Worm (Caenorhabditis elegans) whole organism, L2 larva: ENCODE data around the gene sptl-1.

Experiments used
- C34F6.9 ChIP-seq: fragments of 150-350 bp; optimal IDR thresholded peaks from 2 replicates; lab custom pipeline; 2014; ENCODE audit warnings: missing biosample characterization, missing genetic modification characterization
- F13H6.1 ChIP-seq: sonication (generic microtip); optimal IDR thresholded peaks from 2 replicates; lab custom pipeline; 2016; ENCODE audit warnings: missing genetic modification characterization, missing compliant biosample characterization
- R02D3.7 ChIP-seq: fragments of 150-350 bp; optimal IDR thresholded peaks from 2 replicates; lab custom pipeline; 2014; ENCODE audit warnings: missing biosample characterization, missing genetic modification characterization
- Y55F3AM.14 ChIP-seq: fragments of 200-800 bp; sonication (Bioruptor generic); optimal IDR thresholded peaks from 2 replicates; lab custom pipeline; 2018; ENCODE audit warnings: mild to moderate bottlenecking, missing genetic modification characterization, missing compliant biosample characterization
- ZK546.5 ChIP-seq: sonication (generic microtip); optimal IDR thresholded peaks from 2 replicates; lab custom pipeline; 2017; ENCODE audit warnings: missing biosample characterization, missing genetic modification characterization
- alr-1 ChIP-seq: fragments of 150-350 bp; optimal IDR thresholded peaks from 2 replicates; lab custom pipeline; 2014; ENCODE audit warnings: missing biosample characterization, missing genetic modification characterization
- aly-2 ChIP-seq: fragments of 150-350 bp; optimal IDR thresholded peaks from 2 replicates; lab custom pipeline; 2014; ENCODE audit warnings: missing biosample characterization, missing genetic modification characterization
- ama-1 ChIP-seq: fragments of 150-350 bp; optimal IDR thresholded peaks from 2 replicates; lab custom pipeline; 2018; ENCODE audit warnings: inconsistent platforms
- blmp-1 ChIP-seq: sonication (generic microtip); optimal IDR thresholded peaks from 2 replicates; lab custom pipeline; 2017; ENCODE audit warnings: missing genetic modification characterization, mild to moderate bottlenecking, missing compliant biosample characterization, antibody characterized with exemption, moderate library complexity; ENCODE audit not compliant: insufficient read depth
- ceh-16 ChIP-seq: fragments of 150-350 bp; optimal IDR thresholded peaks from 2 replicates; lab custom pipeline; 2014; ENCODE audit warnings: missing biosample characterization, missing genetic modification characterization
- ceh-82 ChIP-seq: fragments of 150-350 bp; optimal IDR thresholded peaks from 2 replicates; lab custom pipeline; 2014; ENCODE audit warnings: missing biosample characterization, missing genetic modification characterization
- crh-2 ChIP-seq: sonication (generic microtip); optimal IDR thresholded peaks from 2 replicates; lab custom pipeline; 2017; ENCODE audit warnings: missing biosample characterization, missing genetic modification characterization
- dmd-4 ChIP-seq: sonication (generic microtip); optimal IDR thresholded peaks from 2 replicates; lab custom pipeline; 2017; ENCODE audit warnings: missing biosample characterization, missing genetic modification characterization
- egl-27 ChIP-seq: sonication (generic microtip); optimal IDR thresholded peaks from 3 replicates; lab custom pipeline; 2017; ENCODE audit warnings: missing biosample characterization, missing genetic modification reagents, missing genetic modification characterization
- elt-1 ChIP-seq: fragments of 150-350 bp; optimal IDR thresholded peaks from 2 replicates; lab custom pipeline; 2014; ENCODE audit warnings: missing biosample characterization, missing genetic modification characterization
- elt-3 ChIP-seq: sonication (generic microtip); optimal IDR thresholded peaks from 2 replicates; lab custom pipeline; 2017; ENCODE audit warnings: missing biosample characterization, missing genetic modification characterization
- fos-1 ChIP-seq: fragments of 150-350 bp; optimal IDR thresholded peaks from 2 replicates; lab custom pipeline; 2014; ENCODE audit warnings: missing biosample characterization, missing genetic modification characterization
- gmeb-1 ChIP-seq: fragments of 150-350 bp; optimal IDR thresholded peaks from 2 replicates; lab custom pipeline; 2014; ENCODE audit warnings: missing biosample characterization, missing genetic modification characterization
- lin-11 ChIP-seq: fragments of 150-350 bp; sonication (generic microtip); optimal IDR thresholded peaks from 2 replicates; lab custom pipeline; 2014; ENCODE audit warnings: missing biosample characterization, missing genetic modification characterization, inconsistent platforms, mixed read lengths
- lin-13 ChIP-seq: fragments of 150-350 bp; optimal IDR thresholded peaks from 2 replicates; lab custom pipeline; 2014; ENCODE audit warnings: missing biosample characterization, missing genetic modification reagents, missing genetic modification characterization
- lin-39 ChIP-seq: fragments of 150-350 bp; optimal IDR thresholded peaks from 2 replicates; lab custom pipeline; 2014; ENCODE audit warnings: missing biosample characterization, missing genetic modification reagents, missing genetic modification characterization
- lsy-2 ChIP-seq, 2 experiments: fragments of 150-350 bp in 1 of 2; sonication (generic microtip) in 1 of 2; optimal IDR thresholded peaks; 2 replicates each; lab custom pipeline; 2014 to 2017; ENCODE audit warnings: missing biosample characterization in 2 of 2, missing genetic modification characterization in 2 of 2
- mab-5 ChIP-seq: fragments of 150-350 bp; optimal IDR thresholded peaks from 2 replicates; lab custom pipeline; 2014; ENCODE audit warnings: missing biosample characterization, missing genetic modification characterization
- mbf-1 ChIP-seq: sonication (generic microtip); optimal IDR thresholded peaks from 2 replicates; lab custom pipeline; 2017; ENCODE audit warnings: missing biosample characterization, missing genetic modification characterization
- mdl-1 ChIP-seq, 2 experiments: fragments of 150-350 bp in 1 of 2; sonication (generic microtip) in 1 of 2; optimal IDR thresholded peaks; 2 replicates each; lab custom pipeline; 2017; ENCODE audit warnings: missing biosample characterization in 2 of 2, missing genetic modification characterization in 2 of 2
- nhr-10 ChIP-seq: sonication (generic microtip); optimal IDR thresholded peaks from 2 replicates; lab custom pipeline; 2017; ENCODE audit warnings: missing biosample characterization, missing genetic modification characterization
- nhr-11 ChIP-seq: fragments of 150-350 bp; optimal IDR thresholded peaks from 2 replicates; lab custom pipeline; 2014; ENCODE audit warnings: missing biosample characterization, missing genetic modification characterization
- nhr-12 ChIP-seq: fragments of 150-350 bp; optimal IDR thresholded peaks from 2 replicates; lab custom pipeline; 2014; ENCODE audit warnings: missing biosample characterization, missing genetic modification characterization
- nhr-129 ChIP-seq: fragments of 150-350 bp; optimal IDR thresholded peaks from 2 replicates; lab custom pipeline; 2014; ENCODE audit warnings: missing biosample characterization, missing genetic modification characterization
- nhr-21 ChIP-seq: fragments of 150-350 bp; optimal IDR thresholded peaks from 2 replicates; lab custom pipeline; 2014; ENCODE audit warnings: missing biosample characterization, missing genetic modification characterization
- nhr-23 ChIP-seq: fragments of 150-350 bp; optimal IDR thresholded peaks from 2 replicates; lab custom pipeline; 2014; ENCODE audit warnings: missing biosample characterization, missing genetic modification reagents, missing genetic modification characterization
- nhr-237 ChIP-seq: fragments of 150-350 bp; optimal IDR thresholded peaks from 2 replicates; lab custom pipeline; 2014; ENCODE audit warnings: missing biosample characterization, missing genetic modification characterization
- nhr-25 ChIP-seq: fragments of 150-350 bp; sonication (generic microtip); optimal IDR thresholded peaks from 3 replicates; lab custom pipeline; 2014; ENCODE audit warnings: missing biosample characterization, missing genetic modification characterization
- nhr-6 ChIP-seq: fragments of 150-350 bp; optimal IDR thresholded peaks from 2 replicates; lab custom pipeline; 2014; ENCODE audit warnings: missing biosample characterization, missing genetic modification characterization
- nhr-77 ChIP-seq: fragments of 150-350 bp; optimal IDR thresholded peaks from 2 replicates; lab custom pipeline; 2014; ENCODE audit warnings: missing biosample characterization, missing genetic modification characterization
- peb-1 ChIP-seq: fragments of 150-350 bp; optimal IDR thresholded peaks from 2 replicates; lab custom pipeline; 2014; ENCODE audit warnings: missing biosample characterization, missing genetic modification characterization
- sem-4 ChIP-seq: fragments of 150-350 bp; optimal IDR thresholded peaks from 2 replicates; lab custom pipeline; 2014; ENCODE audit warnings: missing biosample characterization, missing genetic modification reagents, missing genetic modification characterization
- skn-1 ChIP-seq: sonication (generic microtip); optimal IDR thresholded peaks from 2 replicates; lab custom pipeline; 2017; ENCODE audit warnings: missing biosample characterization, missing genetic modification characterization
- sma-3 ChIP-seq: sonication (generic microtip); optimal IDR thresholded peaks from 2 replicates; lab custom pipeline; 2016; ENCODE audit warnings: missing genetic modification reagents, missing genetic modification characterization, missing compliant biosample characterization
- sma-9 ChIP-seq, 2 experiments: fragments of 150-350 bp in 1 of 2; sonication (generic microtip) in 1 of 2; optimal IDR thresholded peaks; 2 replicates each; lab custom pipeline; 2014 to 2016; ENCODE audit warnings: missing genetic modification characterization in 2 of 2, mild to moderate bottlenecking in 1 of 2, missing biosample characterization in 1 of 2, missing compliant biosample characterization in 1 of 2, missing genetic modification reagents in 1 of 2, moderate library complexity in 1 of 2
- snpc-4 ChIP-seq: fragments of 150-350 bp; optimal IDR thresholded peaks from 2 replicates; lab custom pipeline; 2014; ENCODE audit warnings: missing biosample characterization, missing genetic modification characterization
- unc-39 ChIP-seq: fragments of 150-350 bp; optimal IDR thresholded peaks from 2 replicates; lab custom pipeline; 2014; ENCODE audit warnings: missing biosample characterization, missing genetic modification characterization
- unc-55 ChIP-seq: fragments of 150-350 bp; sonication (generic microtip); optimal IDR thresholded peaks from 3 replicates; lab custom pipeline; 2014; ENCODE audit warnings: missing biosample characterization, missing genetic modification reagents, missing genetic modification characterization
- unc-62 ChIP-seq: fragments of 150-350 bp; optimal IDR thresholded peaks from 2 replicates; lab custom pipeline; 2014; ENCODE audit warnings: missing biosample characterization, missing genetic modification reagents, missing genetic modification characterization
- zag-1 ChIP-seq: fragments of 150-350 bp; optimal IDR thresholded peaks from 2 replicates; lab custom pipeline; 2014; ENCODE audit warnings: missing biosample characterization, missing genetic modification characterization
- ztf-1 ChIP-seq: fragments of 200-800 bp; sonication (Bioruptor generic); conservative IDR thresholded peaks from 2 replicates; pipeline ENCODE4 v1.3.6; 2022; ENCODE audit warnings: missing genetic modification characterization, missing compliant biosample characterization
- ztf-11 ChIP-seq: sonication (generic microtip); optimal IDR thresholded peaks from 2 replicates; lab custom pipeline; 2017; ENCODE audit warnings: missing biosample characterization, missing genetic modification characterization
- ztf-4 ChIP-seq: fragments of 150-350 bp; optimal IDR thresholded peaks from 2 replicates; lab custom pipeline; 2014; ENCODE audit warnings: missing biosample characterization, missing genetic modification characterization

Gene sptl-1

DNA sequence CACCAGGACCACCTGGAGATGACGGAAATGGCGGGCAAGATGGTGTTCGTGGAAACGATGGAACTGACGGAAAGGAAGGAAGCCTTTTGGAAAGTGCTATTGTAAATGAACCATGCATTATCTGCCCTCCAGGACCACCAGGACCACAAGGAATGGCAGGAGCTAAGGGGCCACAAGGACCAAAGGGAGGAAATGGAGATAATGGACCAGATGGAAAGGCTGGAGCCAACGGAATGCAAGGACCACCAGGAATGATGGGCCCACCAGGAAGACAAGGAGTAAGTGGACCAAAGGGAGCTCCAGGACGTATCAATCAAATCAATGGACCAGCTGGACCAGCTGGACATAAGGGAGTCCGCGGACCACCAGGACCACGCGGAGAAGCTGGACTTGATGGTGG, 27.7 kb upstream of the sptl-1 start:
- TF ChIP-seq elt-3 (tag; lab: Kevin White, UChicago): peak; percentile 27
- no peak for TF ChIP-seq lin-39
- TF ChIP-seq dmd-4 (tag; lab: Kevin White, UChicago): no peak
- peak; percentile 62 for TF ChIP-seq ama-1 (lab: Kevin White, UChicago)
- no peak for TF ChIP-seq R02D3.7
- TF ChIP-seq, all 48 proteins: peak for 2

DNA sequence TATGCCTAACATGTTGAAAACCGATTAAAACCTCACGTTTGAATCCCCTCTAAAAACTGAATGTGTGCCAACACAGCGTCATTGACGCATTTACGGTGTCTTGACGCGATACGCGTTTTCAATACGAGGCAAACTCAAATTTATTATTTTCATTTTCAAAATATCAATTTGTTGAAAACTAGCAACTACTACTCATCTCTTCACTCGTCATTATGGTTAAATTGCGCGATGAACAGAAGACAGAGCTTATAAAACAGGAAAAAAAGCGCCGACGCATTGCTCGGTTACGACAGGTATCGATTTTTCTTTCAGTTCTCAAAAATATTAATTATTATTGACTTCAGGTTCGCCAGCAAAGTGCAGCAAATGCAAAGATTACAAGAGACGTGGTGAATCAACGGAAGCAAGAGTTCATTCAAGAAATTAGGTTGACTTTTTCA, 26.9 kb upstream of the sptl-1 start, which contains the start of gene enee-1:
enee-1 (plus strand) TSS at position 108 of the 440 bp plus-strand sequence.
- TF ChIP-seq ztf-4 (peak; percentile 5), lin-11 (peak; percentile 62), sma-3 (GFP tag; lab: Kevin White, UChicago) (peak; percentile 86), aly-2 (tag; lab: Kevin White, UChicago) (no peak), nhr-129 (tag; lab: Kevin White, UChicago) (peak; percentile 91), mab-5 (tag; lab: Kevin White, UChicago) (peak; percentile 77), R02D3.7 (peak; percentile 62), ztf-11 (no peak), sem-4 (no peak), nhr-10 (peak; percentile 74), alr-1 (tag; lab: Kevin White, UChicago) (no peak), mbf-1 (no peak), elt-3 (tag; lab: Kevin White, UChicago) (no peak), nhr-237 (tag; lab: Kevin White, UChicago) (no peak), snpc-4 (tag; lab: Kevin White, UChicago) (peak; percentile 48), ceh-16 (peak; percentile 21), lsy-2 (tag; optimal IDR thresholded peaks at IDR 0.05; lab: Kevin White, UChicago) (peak; percentile 83 to 93), ceh-82 (tag; lab: Kevin White, UChicago) (peak; percentile 67), gmeb-1 (tag; lab: Kevin White, UChicago) (no peak), egl-27 (tag; lab: Kevin White, UChicago) (peak; percentile 4), peb-1 (no peak), Y55F3AM.14 (GFP tag; lab: Kevin White, UChicago) (no peak), ztf-1 (GFP tag; lab: Robert Waterston, UW) (no peak), nhr-25 (tag; lab: Kevin White, UChicago) (peak; percentile 89), nhr-12 (tag; lab: Kevin White, UChicago) (no peak), mdl-1 (tag; optimal IDR thresholded peaks at IDR 0.05; lab: Kevin White, UChicago) (peak in 1 of 2 experiments; percentile 36), nhr-6 (peak; percentile 99), nhr-11 (tag; lab: Kevin White, UChicago) (no peak), unc-62 (GFP tag; lab: Kevin White, UChicago) (no peak), crh-2 (peak; percentile 94), nhr-21 (peak; percentile 94), elt-1 (tag; lab: Kevin White, UChicago) (peak; percentile 18), dmd-4 (tag; lab: Kevin White, UChicago) (no peak), nhr-23 (tag; lab: Kevin White, UChicago) (no peak), nhr-77 (tag; lab: Kevin White, UChicago) (peak; percentile 18), lin-13 (GFP tag; lab: Kevin White, UChicago) (peak; percentile 91), blmp-1 (tag; lab: Kevin White, UChicago) (peak; percentile 38), F13H6.1 (tag; lab: Kevin White, UChicago) (peak; percentile 78), fos-1 (tag; lab: Kevin White, UChicago) (peak; percentile 50), unc-55 (GFP tag; lab: Kevin White, UChicago) (peak; percentile 97), ama-1 (lab: Kevin White, UChicago) (peak; percentile 87), zag-1 (peak; percentile 51), lin-39 (no peak), sma-9 (GFP tag; optimal IDR thresholded peaks at IDR 0.05; lab: Kevin White, UChicago) (peak; percentile 90), sma-9 (tag; optimal IDR thresholded peaks at IDR 0.05; lab: Kevin White, UChicago) (no peak), C34F6.9 (peak; percentile 90), skn-1 (peak; percentile 23), ZK546.5 (tag; lab: Kevin White, UChicago) (no peak), unc-39 (tag; lab: Kevin White, UChicago) (no peak)
